Fruit fly (Drosophila melanogaster): ENCODE measurements around the gene CG2926.
A peak's percentile ranks its signal among the peaks of the same experiment; 100 is the strongest.

Gene CG2926

DNA sequence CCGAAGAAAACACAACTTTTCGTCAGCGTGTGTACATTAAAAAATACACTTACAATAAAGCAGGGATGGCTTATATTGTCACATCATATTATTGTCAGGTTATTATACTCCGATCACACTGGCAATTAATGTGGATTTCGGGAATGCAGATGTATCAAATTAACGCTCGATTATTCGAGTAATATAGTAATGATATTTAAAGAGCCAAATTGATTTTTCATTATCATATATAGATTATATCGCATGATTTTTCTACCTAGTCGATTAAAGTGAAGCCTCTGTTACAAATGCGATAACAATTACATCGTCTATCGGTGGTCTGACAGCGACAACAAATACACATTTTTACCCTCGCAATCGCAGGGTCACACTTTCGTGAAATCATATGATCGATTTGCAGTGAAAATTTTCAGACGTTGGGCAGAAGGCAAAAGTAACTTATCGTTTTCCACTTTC is 3.2 kb upstream of the CG2926 start, which contains the start of the genes noi and Vha26 (continued):
- no peak for TF ChIP-seq gce (GFP tag; IDR thresholded peaks at IDR 0.05)
- TF ChIP-seq Hr78 (GFP tag; optimal IDR thresholded peaks at IDR 0.05): peak in 1 of 2 experiments; percentile 54
- TF ChIP-seq Sry-δ (GFP tag; optimal IDR thresholded peaks at IDR 0.05): peak; percentile 74
- no peak for TF ChIP-seq en (GFP tag; optimal IDR thresholded peaks at IDR 0.05)
- no peak for TF ChIP-seq CG6654 (GFP tag; optimal IDR thresholded peaks at IDR 0.05)
- TF ChIP-seq org-1 (GFP tag; optimal IDR thresholded peaks at IDR 0.05): no peak
- no peak for TF ChIP-seq Bteb2 (GFP tag; optimal IDR thresholded peaks at IDR 0.05)
- peak; percentile 10; the same call in 1 of the 2 replicates for TF ChIP-seq Xrp1 (GFP tag; IDR thresholded peaks at IDR 0.05)
- TF ChIP-seq sob (GFP tag; IDR thresholded peaks at IDR 0.05): 0 out of 2 replicates have a peak, but pooled peaks have one; percentile 43
- peak; percentile 20 for TF ChIP-seq fd3F (GFP tag; optimal IDR thresholded peaks at IDR 0.05)
- no peak for TF ChIP-seq HLH3B (GFP tag; IDR thresholded peaks at IDR 0.05)
- TF ChIP-seq D19A (tag; optimal IDR thresholded peaks at IDR 0.05): peak; percentile 95
- no peak for TF ChIP-seq ro (GFP tag; IDR thresholded peaks at IDR 0.05)
- no peak for TF ChIP-seq B-H2 (GFP tag; optimal IDR thresholded peaks at IDR 0.05)
- TF ChIP-seq crp (GFP tag; optimal IDR thresholded peaks at IDR 0.05): peak in 1 of 2 experiments; percentile 87
- peak; percentile 30; the same call in 1 of the 2 replicates for TF ChIP-seq nerfin-2 (GFP tag; IDR thresholded peaks at IDR 0.05; ENCODE audit: partially characterized antibody)
- TF ChIP-seq CG9932 (GFP tag; IDR thresholded peaks at IDR 0.05): peak; percentile 61; the same call in 1 of the 2 replicates
- TF ChIP-seq her (GFP tag; optimal IDR thresholded peaks at IDR 0.05): no peak
- no peak for TF ChIP-seq CoRest (tag; optimal IDR thresholded peaks at IDR 0.05)
- no peak for TF ChIP-seq Ssrp (tag; optimal IDR thresholded peaks at IDR 0.05)
- no peak for TF ChIP-seq cad (GFP tag; optimal IDR thresholded peaks at IDR 0.05)
- TF ChIP-seq Meics (GFP tag; optimal IDR thresholded peaks at IDR 0.05): peak; percentile 2
- TF ChIP-seq CG11398 (GFP tag; optimal IDR thresholded peaks at IDR 0.05): no peak
- TF ChIP-seq sna (GFP tag; IDR thresholded peaks at IDR 0.05; ENCODE audit: partially characterized antibody): peak; percentile 37; the same call in 1 of the 2 replicates
- TF ChIP-seq klu (GFP tag; IDR thresholded peaks at IDR 0.05): no peak; the same call in 1 of the 2 replicates
- no peak for TF ChIP-seq CrebB (tag; optimal IDR thresholded peaks at IDR 0.05)
- 0 out of 3 replicates have a peak, but pooled peaks have one; percentile 45 for TF ChIP-seq vnd (GFP tag; IDR thresholded peaks at IDR 0.05; ENCODE audit: partially characterized antibody)
- TF ChIP-seq HmgD (GFP tag; optimal IDR thresholded peaks at IDR 0.05): no peak
- TF ChIP-seq CG12219 (GFP tag; optimal IDR thresholded peaks at IDR 0.05): no peak
- TF ChIP-seq CG9727 (GFP tag; optimal IDR thresholded peaks at IDR 0.05): peak; percentile 60
- TF ChIP-seq Hr39 (optimal IDR thresholded peaks at IDR 0.05): no peak
- no peak for TF ChIP-seq repo (GFP tag; optimal IDR thresholded peaks at IDR 0.05)
- no peak for TF ChIP-seq CG33213 (GFP tag; optimal IDR thresholded peaks at IDR 0.05)
- peak; percentile 21 for TF ChIP-seq CG10979 (tag; optimal IDR thresholded peaks at IDR 0.05)
- no peak for TF ChIP-seq Usf (GFP tag; optimal IDR thresholded peaks at IDR 0.05)
- no peak for TF ChIP-seq CG11696 (GFP tag; IDR thresholded peaks at IDR 0.05)
- TF ChIP-seq CG6813 (GFP tag; optimal IDR thresholded peaks at IDR 0.05): no peak
- TF ChIP-seq CG1602 (GFP tag; optimal IDR thresholded peaks at IDR 0.05): no peak
- no peak for TF ChIP-seq eyg (GFP tag; optimal IDR thresholded peaks at IDR 0.05)
- no peak for TF ChIP-seq Lim3 (GFP tag; IDR thresholded peaks at IDR 0.05)
- no peak for TF ChIP-seq tio (GFP tag; optimal IDR thresholded peaks at IDR 0.05)
- TF ChIP-seq twi (tag; optimal IDR thresholded peaks at IDR 0.05): peak; percentile 45
- TF ChIP-seq CG4424 (GFP tag; optimal IDR thresholded peaks at IDR 0.05): peak; percentile 3
- TF ChIP-seq CG34422 (GFP tag; IDR thresholded peaks at IDR 0.05): no peak
- TF ChIP-seq grn (GFP tag; optimal IDR thresholded peaks at IDR 0.05): no peak
- TF ChIP-seq CG3407 (GFP tag; optimal IDR thresholded peaks at IDR 0.05): no peak
- no peak for TF ChIP-seq corto (GFP tag; optimal IDR thresholded peaks at IDR 0.05)
- no peak for TF ChIP-seq CG31388 (GFP tag; optimal IDR thresholded peaks at IDR 0.05)
- TF ChIP-seq MBD-R2 (GFP tag; IDR thresholded peaks at IDR 0.05): peak; percentile 61
- peak; percentile 86 for TF ChIP-seq CG9797 (GFP tag; optimal IDR thresholded peaks at IDR 0.05)
- TF ChIP-seq BEAF-32 (GFP tag; optimal IDR thresholded peaks at IDR 0.05): peak; percentile 77
